Worm (Caenorhabditis elegans) whole organism, young adult: Measurements from ENCODE around the gene ZK402.1.

Experiments
- Y95B8A.8 ChIP-seq: fragments of 200-800 bp; sonication (Bioruptor generic); IDR thresholded peaks from 2 replicates; pipeline ENCODE4 v1.3.6; 2022; ENCODE audit warnings: missing genetic modification reagents, missing genetic modification characterization, missing compliant biosample characterization
- akir-1 ChIP-seq: fragments of 200-800 bp; sonication (Bioruptor generic); optimal IDR thresholded peaks from 2 replicates; lab custom pipeline; 2018; ENCODE audit warnings: mild to moderate bottlenecking, missing genetic modification characterization, moderate library complexity, missing compliant biosample characterization
- ama-1 ChIP-seq, 3 experiments: fragments of 150-350 bp in 1 of 3; sonication (generic microtip) in 2 of 3; optimal IDR thresholded peaks; 2 replicates each; lab custom pipeline; 2014 to 2018; ENCODE audit warnings: missing biosample characterization in 2 of 3, missing genetic modification characterization in 2 of 3, missing genetic modification reagents in 2 of 3
- mcd-1 ChIP-seq: fragments of 200-800 bp; sonication (Bioruptor generic); IDR thresholded peaks from 2 replicates; pipeline ENCODE4 v1.3.6; 2022; ENCODE audit warnings: missing genetic modification reagents, missing genetic modification characterization, missing compliant biosample characterization
- nfya-1 ChIP-seq: sonication (generic microtip); optimal IDR thresholded peaks from 2 replicates; lab custom pipeline; 2017; ENCODE audit warnings: antibody characterized with exemption, missing compliant biosample characterization, missing genetic modification characterization, borderline replicate concordance; ENCODE audit not compliant: insufficient read depth

- TF ChIP-seq akir-1 (GFP tag; lab: Kevin White, UChicago) (no peak), Y95B8A.8 (GFP tag; lab: Robert Waterston, UW) (no peak), nfya-1 (tag; lab: Kevin White, UChicago) (no peak), mcd-1 (GFP tag; lab: Robert Waterston, UW) (no peak), ama-1 (optimal IDR thresholded peaks at IDR 0.05; lab: Kevin White, UChicago) (no peak), ama-1 (GFP tag; optimal IDR thresholded peaks at IDR 0.05; lab: Kevin White, UChicago) (no peak)
These were observed 37.6 kb downstream of the ZK402.1 start for ce11 chrX:1441602-1442183.
